Worm (Caenorhabditis elegans): ENCODE measurements around the gene fbxa-18.

The fbxa-18 gene

ce11 chrV:16182918-16183317 lies 40.4 kb downstream of the fbxa-18 start, which contains the start of gene srh-277:
Gene srh-277, plus strand, starts transcription at chrV:16183218.
- no peak for TF ChIP-seq klf-2 (GFP tag; conservative IDR thresholded peaks at IDR 0.05)
- no peak for TF ChIP-seq cog-1 (tag; optimal IDR thresholded peaks at IDR 0.05)

ce11 chrV:16183357-16183756 lies 40.9 kb downstream of the fbxa-18 start, which contains the start of gene srz-14:
Gene srz-14, plus strand, starts transcription at chrV:16183657.
- TF ChIP-seq tab-1 (GFP tag; IDR thresholded peaks at IDR 0.05) (no peak), flt-1 (GFP tag; IDR thresholded peaks at IDR 0.05) (no peak), med-1 (GFP tag; optimal IDR thresholded peaks at IDR 0.05; ENCODE audit: insufficient read depth) (no peak), ztf-23 (GFP tag; IDR thresholded peaks at IDR 0.05) (no peak), cog-1 (tag; optimal IDR thresholded peaks at IDR 0.05) (no peak), klf-2 (GFP tag; conservative IDR thresholded peaks at IDR 0.05) (no peak), T22C8.4 (GFP tag; IDR thresholded peaks at IDR 0.05) (no peak), ztf-29 (GFP tag; IDR thresholded peaks at IDR 0.05) (no peak), ref-1 (GFP tag; conservative IDR thresholded peaks at IDR 0.05) (no peak)

- no peak for TF ChIP-seq klf-2 (GFP tag; conservative IDR thresholded peaks at IDR 0.05)
- no peak for TF ChIP-seq T22C8.4 (GFP tag; IDR thresholded peaks at IDR 0.05)
- TF ChIP-seq cog-1 (tag; optimal IDR thresholded peaks at IDR 0.05) = no peak
- no peak for TF ChIP-seq med-1 (GFP tag; optimal IDR thresholded peaks at IDR 0.05; ENCODE audit: insufficient read depth)
- no peak for TF ChIP-seq ref-1 (GFP tag; conservative IDR thresholded peaks at IDR 0.05)
- TF ChIP-seq ztf-23 (GFP tag; IDR thresholded peaks at IDR 0.05) = no peak
- no peak for TF ChIP-seq ztf-29 (GFP tag; IDR thresholded peaks at IDR 0.05)
- TF ChIP-seq flt-1 (GFP tag; IDR thresholded peaks at IDR 0.05) = no peak
- no peak for TF ChIP-seq tab-1 (GFP tag; IDR thresholded peaks at IDR 0.05)
Observed at ce11 chrV:16190485-16190884, 48.0 kb downstream of the fbxa-18 start, which contains the start of gene srh-281. Gene srh-281, plus strand, starts transcription at chrV:16190785.

ce11 chrV:16192114-16192513 lies 49.6 kb downstream of the fbxa-18 start, which contains the start of gene srh-279:
Gene srh-279, plus strand, starts transcription at chrV:16192414.
- no peak for TF ChIP-seq tab-1 (GFP tag; IDR thresholded peaks at IDR 0.05)
- no peak for TF ChIP-seq cog-1 (tag; optimal IDR thresholded peaks at IDR 0.05)
- no peak for TF ChIP-seq klf-2 (GFP tag; conservative IDR thresholded peaks at IDR 0.05)
- no peak for TF ChIP-seq ref-1 (GFP tag; conservative IDR thresholded peaks at IDR 0.05)
- no peak for TF ChIP-seq flt-1 (GFP tag; IDR thresholded peaks at IDR 0.05)
- TF ChIP-seq T22C8.4 (GFP tag; IDR thresholded peaks at IDR 0.05) = no peak
- no peak for TF ChIP-seq med-1 (GFP tag; optimal IDR thresholded peaks at IDR 0.05; ENCODE audit: insufficient read depth)
- TF ChIP-seq ztf-29 (GFP tag; IDR thresholded peaks at IDR 0.05) = no peak
- no peak for TF ChIP-seq ztf-23 (GFP tag; IDR thresholded peaks at IDR 0.05)
